Worm (Caenorhabditis elegans) whole organism, late embryonic: ENCODE data around the gene cutl-9.
A peak's percentile ranks its signal among the peaks of the same experiment; 100 is the strongest.

Source experiments
- C08G9.2 ChIP-seq: sonication (generic microtip); optimal IDR thresholded peaks from 2 replicates; lab custom pipeline; 2016; ENCODE audit warnings: mild to moderate bottlenecking, missing genetic modification characterization, moderate library complexity, missing compliant biosample characterization
- C38D4.7 ChIP-seq: fragments of 200-800 bp; sonication (Bioruptor generic); optimal IDR thresholded peaks from 2 replicates; lab custom pipeline; 2018; ENCODE audit warnings: mild to moderate bottlenecking, missing genetic modification characterization, moderate library complexity, missing compliant biosample characterization
- K02D7.2 ChIP-seq: sonication (generic microtip); optimal IDR thresholded peaks from 2 replicates; lab custom pipeline; 2017; ENCODE audit warnings: mild to moderate bottlenecking, missing genetic modification characterization, missing compliant biosample characterization
- Y22D7AL.16 ChIP-seq: sonication (generic microtip); optimal IDR thresholded peaks from 2 replicates; lab custom pipeline; 2016; ENCODE audit warnings: missing genetic modification characterization, missing compliant biosample characterization
- ahr-1 ChIP-seq: sonication (generic microtip); optimal IDR thresholded peaks from 2 replicates; lab custom pipeline; 2016; ENCODE audit warnings: missing genetic modification characterization, missing compliant biosample characterization
- ceh-14 ChIP-seq: sonication (generic microtip); optimal IDR thresholded peaks from 2 replicates; lab custom pipeline; 2016; ENCODE audit warnings: missing genotype, missing genetic modification characterization, missing compliant biosample characterization
- ceh-18 ChIP-seq: sonication (generic microtip); optimal IDR thresholded peaks from 2 replicates; lab custom pipeline; 2016; ENCODE audit warnings: missing genetic modification characterization, missing compliant biosample characterization
- ceh-19 ChIP-seq: fragments of 200-800 bp; sonication (Bioruptor generic); optimal IDR thresholded peaks from 2 replicates; lab custom pipeline; 2018; ENCODE audit warnings: mild to moderate bottlenecking, missing genetic modification characterization, missing compliant biosample characterization
- ceh-22 ChIP-seq: sonication (generic microtip); optimal IDR thresholded peaks from 2 replicates; lab custom pipeline; 2017; ENCODE audit warnings: missing biosample characterization, missing genetic modification characterization
- ceh-31 ChIP-seq: sonication (generic microtip); optimal IDR thresholded peaks from 2 replicates; lab custom pipeline; 2016; ENCODE audit warnings: missing genetic modification characterization, missing compliant biosample characterization
- ceh-45 ChIP-seq: fragments of 200-800 bp; sonication (Bioruptor generic); IDR thresholded peaks from 2 replicates; pipeline ENCODE4 v1.3.6; 2022; ENCODE audit warnings: missing genetic modification reagents, missing genetic modification characterization, missing compliant biosample characterization
- ceh-48 ChIP-seq: sonication (generic microtip); optimal IDR thresholded peaks from 2 replicates; lab custom pipeline; 2016; ENCODE audit warnings: missing genetic modification characterization, inconsistent platforms, missing compliant biosample characterization
- ceh-6 ChIP-seq: fragments of 200-800 bp; sonication (Bioruptor generic); optimal IDR thresholded peaks from 2 replicates; lab custom pipeline; 2018; ENCODE audit warnings: mild to moderate bottlenecking, missing genetic modification characterization, missing compliant biosample characterization
- ceh-9 ChIP-seq: sonication (generic microtip); optimal IDR thresholded peaks from 2 replicates; lab custom pipeline; 2016; ENCODE audit warnings: mild to moderate bottlenecking, missing genetic modification characterization, inconsistent platforms, missing compliant biosample characterization
- che-1 ChIP-seq: sonication (generic microtip); optimal IDR thresholded peaks from 2 replicates; lab custom pipeline; 2016; ENCODE audit warnings: mild to moderate bottlenecking, missing genetic modification characterization, missing compliant biosample characterization
- dmd-4 ChIP-seq: sonication (generic microtip); optimal IDR thresholded peaks from 2 replicates; lab custom pipeline; 2016; ENCODE audit warnings: borderline replicate concordance, missing genetic modification characterization, missing compliant biosample characterization
- dve-1 ChIP-seq: sonication (generic microtip); optimal IDR thresholded peaks from 2 replicates; lab custom pipeline; 2017; ENCODE audit warnings: antibody characterized with exemption, mild to moderate bottlenecking, missing genetic modification characterization, missing compliant biosample characterization
- elt-2 ChIP-seq: sonication (generic microtip); optimal IDR thresholded peaks from 2 replicates; lab custom pipeline; 2016; ENCODE audit warnings: missing genetic modification reagents, missing genetic modification characterization, missing compliant biosample characterization
- elt-4 ChIP-seq: sonication (generic microtip); optimal IDR thresholded peaks from 2 replicates; lab custom pipeline; 2016; ENCODE audit warnings: missing genetic modification characterization, missing compliant biosample characterization
- ets-4 ChIP-seq: sonication (generic microtip); optimal IDR thresholded peaks from 2 replicates; lab custom pipeline; 2016; ENCODE audit warnings: missing genetic modification characterization, missing compliant biosample characterization
- fax-1 ChIP-seq: sonication (generic microtip); optimal IDR thresholded peaks from 2 replicates; lab custom pipeline; 2016; ENCODE audit warnings: missing genotype, missing genetic modification characterization, missing compliant biosample characterization
- fkh-10 ChIP-seq: fragments of 150-350 bp; optimal IDR thresholded peaks from 2 replicates; lab custom pipeline; 2014; ENCODE audit warnings: missing biosample characterization, missing genetic modification reagents, missing genetic modification characterization
- fkh-6 ChIP-seq: sonication (generic microtip); optimal IDR thresholded peaks from 2 replicates; lab custom pipeline; 2016; ENCODE audit warnings: missing genetic modification characterization, missing compliant biosample characterization
- gmeb-2 ChIP-seq: sonication (generic microtip); optimal IDR thresholded peaks from 2 replicates; lab custom pipeline; 2016; ENCODE audit warnings: missing genetic modification characterization, inconsistent platforms, missing compliant biosample characterization
- hlh-15 ChIP-seq: sonication (generic microtip); optimal IDR thresholded peaks from 2 replicates; lab custom pipeline; 2016; ENCODE audit warnings: missing genetic modification characterization, missing compliant biosample characterization
- hlh-30 ChIP-seq: sonication (generic microtip); optimal IDR thresholded peaks from 2 replicates; lab custom pipeline; 2017; ENCODE audit warnings: antibody characterized with exemption, missing genetic modification characterization, missing compliant biosample characterization; ENCODE audit not compliant: insufficient read depth
- hlh-8 ChIP-seq: sonication (generic microtip); optimal IDR thresholded peaks from 2 replicates; lab custom pipeline; 2016; ENCODE audit warnings: missing genotype, missing genetic modification characterization, missing compliant biosample characterization
- lin-11 ChIP-seq: fragments of 200-800 bp; sonication (Bioruptor generic); optimal IDR thresholded peaks from 2 replicates; lab custom pipeline; 2018; ENCODE audit warnings: mild to moderate bottlenecking, missing genetic modification characterization, missing compliant biosample characterization
- madf-2 ChIP-seq: sonication (generic microtip); optimal IDR thresholded peaks from 2 replicates; lab custom pipeline; 2017; ENCODE audit warnings: missing genetic modification characterization, missing compliant biosample characterization
- mec-3 ChIP-seq: sonication (generic microtip); optimal IDR thresholded peaks from 2 replicates; lab custom pipeline; 2016; ENCODE audit warnings: borderline replicate concordance, missing genetic modification characterization, missing compliant biosample characterization
- nfya-1 ChIP-seq: sonication (generic microtip); optimal IDR thresholded peaks from 2 replicates; lab custom pipeline; 2017; ENCODE audit warnings: missing genetic modification characterization, mild to moderate bottlenecking, missing compliant biosample characterization, antibody characterized with exemption, moderate library complexity
- nhr-11 ChIP-seq: fragments of 150-350 bp; optimal IDR thresholded peaks from 2 replicates; lab custom pipeline; 2014; ENCODE audit warnings: missing biosample characterization, missing genetic modification characterization
- nhr-232 ChIP-seq: sonication (generic microtip); optimal IDR thresholded peaks from 2 replicates; lab custom pipeline; 2016; ENCODE audit warnings: missing genetic modification characterization, missing compliant biosample characterization
- pag-3 ChIP-seq: sonication (generic microtip); optimal IDR thresholded peaks from 2 replicates; lab custom pipeline; 2016; ENCODE audit warnings: missing compliant biosample characterization, missing genetic modification characterization, borderline replicate concordance
- pha-4 ChIP-seq: fragments of 150-350 bp; optimal IDR thresholded peaks from 2 replicates; lab custom pipeline; 2018; ENCODE audit warnings: missing biosample characterization, missing genetic modification reagents, missing genetic modification characterization
- pqm-1 ChIP-seq: sonication (generic microtip); optimal IDR thresholded peaks from 2 replicates; lab custom pipeline; 2016; ENCODE audit warnings: missing genetic modification characterization, missing compliant biosample characterization
- pros-1 ChIP-seq: fragments of 150-350 bp; optimal IDR thresholded peaks from 2 replicates; lab custom pipeline; 2014; ENCODE audit warnings: missing biosample characterization, missing genetic modification reagents, missing genetic modification characterization
- ref-2 ChIP-seq: sonication (generic microtip); optimal IDR thresholded peaks from 2 replicates; lab custom pipeline; 2016; ENCODE audit warnings: missing genetic modification characterization, missing compliant biosample characterization
- sox-2 ChIP-seq: fragments of 200-800 bp; sonication (Bioruptor generic); IDR thresholded peaks from 2 replicates; pipeline ENCODE4 v1.3.6; 2022; ENCODE audit warnings: missing genetic modification reagents, missing genetic modification characterization, missing compliant biosample characterization
- sox-4 ChIP-seq: sonication (generic microtip); optimal IDR thresholded peaks from 2 replicates; lab custom pipeline; 2017; ENCODE audit warnings: mild to moderate bottlenecking, missing genetic modification characterization, inconsistent platforms, missing compliant biosample characterization
- tbx-2 ChIP-seq: sonication (generic microtip); optimal IDR thresholded peaks from 2 replicates; lab custom pipeline; 2016; ENCODE audit warnings: missing genetic modification characterization, missing compliant biosample characterization
- unc-42 ChIP-seq: sonication (generic microtip); optimal IDR thresholded peaks from 2 replicates; lab custom pipeline; 2016; ENCODE audit warnings: missing genotype, missing genetic modification characterization, missing compliant biosample characterization
- zip-5 ChIP-seq: sonication (generic microtip); optimal IDR thresholded peaks from 2 replicates; lab custom pipeline; 2016; ENCODE audit warnings: missing genetic modification characterization, missing compliant biosample characterization
- ztf-16 ChIP-seq: sonication (generic microtip); optimal IDR thresholded peaks from 2 replicates; lab custom pipeline; 2017; ENCODE audit warnings: missing genetic modification characterization, missing compliant biosample characterization

cutl-9 gene

ce11 chrII:10656395-10656794 lies 34.3 kb downstream of the cutl-9 start:
- TF ChIP-seq Y22D7AL.16 (tag; lab: Kevin White, UChicago): no peak
- no peak for TF ChIP-seq gmeb-2 (tag; lab: Kevin White, UChicago)
- no peak for TF ChIP-seq ref-2 (tag; lab: Kevin White, UChicago)

- TF ChIP-seq elt-2 (tag; lab: Kevin White, UChicago): peak; percentile 31
- no peak for TF ChIP-seq sox-4 (tag; lab: Kevin White, UChicago)
Observed at ce11 chrII:10657632-10658108, 35.6 kb downstream of the cutl-9 start, which contains the start of gene lact-3. Gene lact-3, minus strand, starts transcription at chrII:10657682.

- TF ChIP-seq ceh-9: no peak
- 0 out of 2 replicates have a peak, but pooled peaks have one; percentile 2 for TF ChIP-seq sox-2 (GFP tag; lab: Robert Waterston, UW)
- peak; percentile 12 for TF ChIP-seq ceh-31 (tag; lab: Kevin White, UChicago)
- TF ChIP-seq C38D4.7 (GFP tag; lab: Kevin White, UChicago): no peak
- TF ChIP-seq ceh-22: no peak
- TF ChIP-seq che-1: no peak
- no peak for TF ChIP-seq dmd-4 (tag; lab: Kevin White, UChicago)
- TF ChIP-seq K02D7.2 (tag; lab: Kevin White, UChicago): no peak
- no peak for TF ChIP-seq ceh-45
- no peak for TF ChIP-seq fkh-10 (GFP tag; lab: Kevin White, UChicago)
- TF ChIP-seq pag-3 (tag; lab: Kevin White, UChicago): no peak
- peak; percentile 4 for TF ChIP-seq tbx-2 (tag; lab: Kevin White, UChicago)
- TF ChIP-seq elt-2 (tag; lab: Kevin White, UChicago): peak; percentile 8
- no peak for TF ChIP-seq pros-1 (tag; lab: Kevin White, UChicago)
- TF ChIP-seq ceh-19 (GFP tag; lab: Kevin White, UChicago): no peak
- no peak for TF ChIP-seq Y22D7AL.16 (tag; lab: Kevin White, UChicago)
- TF ChIP-seq unc-42 (tag; lab: Kevin White, UChicago): peak; percentile 14
- TF ChIP-seq dve-1 (tag; lab: Kevin White, UChicago): no peak
- no peak for TF ChIP-seq ceh-48 (tag; lab: Kevin White, UChicago)
- TF ChIP-seq ztf-16: no peak
- no peak for TF ChIP-seq mec-3
- TF ChIP-seq pqm-1 (tag; lab: Kevin White, UChicago): no peak
- TF ChIP-seq C08G9.2 (tag; lab: Kevin White, UChicago): no peak
- TF ChIP-seq ets-4 (tag; lab: Kevin White, UChicago): no peak
- TF ChIP-seq nhr-232: no peak
- TF ChIP-seq gmeb-2 (tag; lab: Kevin White, UChicago): no peak
- TF ChIP-seq hlh-15 (tag; lab: Kevin White, UChicago): no peak
- TF ChIP-seq ahr-1 (tag; lab: Kevin White, UChicago): no peak
- no peak for TF ChIP-seq madf-2
- no peak for TF ChIP-seq hlh-8 (tag; lab: Kevin White, UChicago)
- no peak for TF ChIP-seq lin-11 (tag; lab: Kevin White, UChicago)
- TF ChIP-seq zip-5 (tag; lab: Kevin White, UChicago): no peak
- TF ChIP-seq elt-4 (tag; lab: Kevin White, UChicago): no peak
- no peak for TF ChIP-seq pha-4 (tag; lab: Kevin White, UChicago)
- no peak for TF ChIP-seq nhr-11 (tag; lab: Kevin White, UChicago)
- TF ChIP-seq hlh-30 (tag; lab: Kevin White, UChicago): no peak
- TF ChIP-seq nfya-1: peak; percentile 49
- peak; percentile 7 for TF ChIP-seq ceh-18 (tag; lab: Kevin White, UChicago)
- no peak for TF ChIP-seq ceh-6 (GFP tag; lab: Kevin White, UChicago)
- no peak for TF ChIP-seq ceh-14 (tag; lab: Kevin White, UChicago)
- TF ChIP-seq fkh-6: no peak
- no peak for TF ChIP-seq fax-1 (tag; lab: Kevin White, UChicago)
Observed at ce11 chrII:10658576-10659256, 36.7 kb downstream of the cutl-9 start, which contains the start of the genes snu-13 and rsp-7. Gene snu-13, minus strand, starts transcription at chrII:10658626. Gene rsp-7, plus strand, starts transcription at chrII:10659206.
